Fruit fly (Drosophila melanogaster): Measurements from ENCODE around the gene CG45122.

CG45122 gene

DNA sequence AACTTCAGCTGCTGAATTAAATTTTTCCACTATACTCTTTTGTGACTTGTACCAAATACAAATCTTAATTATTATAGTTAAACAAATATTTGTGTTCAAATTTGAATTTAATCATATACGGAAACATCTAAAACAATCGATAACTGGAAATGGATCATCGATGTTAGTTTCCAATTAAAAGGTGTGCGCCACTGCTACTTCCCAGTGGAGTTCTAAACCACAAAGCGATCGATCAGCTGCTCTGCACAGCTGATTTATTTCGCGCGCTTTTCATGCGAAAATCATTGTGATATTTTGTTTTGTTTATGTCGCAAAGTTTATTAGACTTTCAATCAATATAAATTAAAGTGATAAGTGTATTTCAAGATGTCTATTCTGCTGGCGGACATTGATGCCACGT is 44.4 kb downstream of the CG45122 start, which contains the start of gene timeout (continued):
- peak; percentile 70 for TF ChIP-seq bbx (GFP tag; IDR thresholded peaks at IDR 0.05; ENCODE audit: partially characterized antibody)
- TF ChIP-seq amos (GFP tag; IDR thresholded peaks at IDR 0.05; ENCODE audit: partially characterized antibody): peak; percentile 71
- TF ChIP-seq Sry-δ (GFP tag; optimal IDR thresholded peaks at IDR 0.05): peak; percentile 76
- TF ChIP-seq vnd (GFP tag; IDR thresholded peaks at IDR 0.05; ENCODE audit: partially characterized antibody): peak; percentile 72
- TF ChIP-seq sug (tag; optimal IDR thresholded peaks at IDR 0.05): no peak
- no peak for TF ChIP-seq Ada2b (GFP tag; IDR thresholded peaks at IDR 0.05)
- peak; percentile 8 for TF ChIP-seq CoRest (tag; optimal IDR thresholded peaks at IDR 0.05)
- peak; percentile 86 for TF ChIP-seq Dp (GFP tag; optimal IDR thresholded peaks at IDR 0.05)
- peak; percentile 81 for TF ChIP-seq CG17186 (GFP tag; optimal IDR thresholded peaks at IDR 0.05)
- peak; percentile 36; the same call in 1 of the 3 replicates for TF ChIP-seq zen2 (GFP tag; IDR thresholded peaks at IDR 0.05; ENCODE audit: partially characterized antibody)
- TF ChIP-seq CG13287 (GFP tag; IDR thresholded peaks at IDR 0.05; ENCODE audit: partially characterized antibody): peak; percentile 88
- peak; percentile 2 for TF ChIP-seq HmgZ (tag; optimal IDR thresholded peaks at IDR 0.05)
- no peak for TF ChIP-seq chn (GFP tag; optimal IDR thresholded peaks at IDR 0.05)
- TF ChIP-seq pho (GFP tag; optimal IDR thresholded peaks at IDR 0.05): no peak
- peak; percentile 64 for TF ChIP-seq Myb (GFP tag; optimal IDR thresholded peaks at IDR 0.05)
- no peak for TF ChIP-seq CG7271 (tag; optimal IDR thresholded peaks at IDR 0.05)
- TF ChIP-seq Bgb (GFP tag; IDR thresholded peaks at IDR 0.05; ENCODE audit: partially characterized antibody): peak; percentile 70
- TF ChIP-seq phol (tag; optimal IDR thresholded peaks at IDR 0.05): peak; percentile 48
- no peak for TF ChIP-seq nau (GFP tag; optimal IDR thresholded peaks at IDR 0.05)
- peak; percentile 88 for TF ChIP-seq vvl (GFP tag; IDR thresholded peaks at IDR 0.05)
- peak; percentile 67 for TF ChIP-seq CG16813 (GFP tag; IDR thresholded peaks at IDR 0.05; ENCODE audit: partially characterized antibody)
- TF ChIP-seq nerfin-1 (tag; optimal IDR thresholded peaks at IDR 0.05): no peak
- TF ChIP-seq CG14667 (GFP tag; IDR thresholded peaks at IDR 0.05): no peak
- TF ChIP-seq ato (GFP tag; IDR thresholded peaks at IDR 0.05; ENCODE audit: partially characterized antibody): peak; percentile 62; the same call in 1 of the 2 replicates
- TF ChIP-seq Sin3A (optimal IDR thresholded peaks at IDR 0.05): peak; percentile 25
- TF ChIP-seq E2f1 (GFP tag; IDR thresholded peaks at IDR 0.05): peak; percentile 70; the same call in 1 of the 2 replicates
- no peak for TF ChIP-seq CG8290 (GFP tag; optimal IDR thresholded peaks at IDR 0.05)
- peak in 1 of 2 experiments; percentile 21 for TF ChIP-seq CG8290 (tag; optimal IDR thresholded peaks at IDR 0.05)
- no peak for TF ChIP-seq C15 (GFP tag; IDR thresholded peaks at IDR 0.05)
- no peak for TF ChIP-seq CG10209 (GFP tag; optimal IDR thresholded peaks at IDR 0.05)
- TF ChIP-seq Opbp (GFP tag; IDR thresholded peaks at IDR 0.05; ENCODE audit: partially characterized antibody): peak; percentile 77; the same call in 2 of the 3 replicates
- peak; percentile 73 for TF ChIP-seq Ets97D (GFP tag; optimal IDR thresholded peaks at IDR 0.05)
- no peak for TF ChIP-seq CG15073 (GFP tag; optimal IDR thresholded peaks at IDR 0.05)
- TF ChIP-seq CG10431 (GFP tag; optimal IDR thresholded peaks at IDR 0.05): no peak
- TF ChIP-seq NK7.1 (GFP tag; optimal IDR thresholded peaks at IDR 0.05): no peak
- no peak for TF ChIP-seq HLH3B (GFP tag; IDR thresholded peaks at IDR 0.05)
- peak; percentile 64 for TF ChIP-seq CTCF (GFP tag; optimal IDR thresholded peaks at IDR 0.05)
- peak; percentile 23 for TF ChIP-seq CG17829 (tag; optimal IDR thresholded peaks at IDR 0.05)
- TF ChIP-seq unc-4 (GFP tag; IDR thresholded peaks at IDR 0.05; ENCODE audit: partially characterized antibody): peak; percentile 73
- TF ChIP-seq CG9797 (GFP tag; optimal IDR thresholded peaks at IDR 0.05): peak; percentile 38
- TF ChIP-seq CG2120 (GFP tag; optimal IDR thresholded peaks at IDR 0.05): no peak
- peak; percentile 74 for TF ChIP-seq pzg (GFP tag; optimal IDR thresholded peaks at IDR 0.05)
- 0 out of 2 replicates have a peak, but pooled peaks have one; percentile 31 for TF ChIP-seq rib (GFP tag; IDR thresholded peaks at IDR 0.05)
- peak; percentile 45 for TF ChIP-seq gfzf (GFP tag; optimal IDR thresholded peaks at IDR 0.05)
- TF ChIP-seq tna (GFP tag; IDR thresholded peaks at IDR 0.05; ENCODE audit: partially characterized antibody): peak; percentile 59
- peak; percentile 73 for TF ChIP-seq CG14710 (tag; optimal IDR thresholded peaks at IDR 0.05)
- no peak for TF ChIP-seq CG1602 (GFP tag; optimal IDR thresholded peaks at IDR 0.05)
- peak; percentile 63 for TF ChIP-seq hbn (GFP tag; IDR thresholded peaks at IDR 0.05; ENCODE audit: partially characterized antibody)
- TF ChIP-seq ind (GFP tag; optimal IDR thresholded peaks at IDR 0.05): no peak
- peak; percentile 68 for TF ChIP-seq Doc3 (GFP tag; IDR thresholded peaks at IDR 0.05; ENCODE audit: partially characterized antibody)
